Fruit fly (Drosophila melanogaster) whole organism, embryonic: ENCODE results near the gene CG4462.

Source experiments
- Aef1 ChIP-seq: fragments of 200-800 bp; sonication (Bioruptor generic); IDR thresholded peaks from 3 replicates; pipeline ENCODE4 v1.3.6; 2022; ENCODE audit warnings: missing biosample characterization, missing genetic modification characterization
- Asciz ChIP-seq: fragments of 200-800 bp; sonication (Bioruptor generic); optimal IDR thresholded peaks from 2 replicates; lab custom pipeline; 2017; ENCODE audit warnings: missing biosample characterization, mild to moderate bottlenecking, missing genetic modification characterization, missing genetic modification reagents
- Atf-2 ChIP-seq: fragments of 200-800 bp; sonication (Bioruptor generic); optimal IDR thresholded peaks from 2 replicates; lab custom pipeline; 2016; ENCODE audit warnings: missing biosample characterization, missing genetic modification characterization
- Awh ChIP-seq: fragments of 200-800 bp; sonication (Bioruptor generic); IDR thresholded peaks from 2 replicates; pipeline ENCODE4, ENCODE4 v1.3.6; 2022; ENCODE audit warnings: missing biosample characterization, missing genetic modification characterization
- BEAF-32 ChIP-seq: fragments of 200-800 bp; sonication (Bioruptor generic); optimal IDR thresholded peaks from 3 replicates; lab custom pipeline; 2017; ENCODE audit warnings: missing biosample characterization, missing genetic modification characterization, mild to moderate bottlenecking, moderate library complexity, missing genetic modification reagents
- BtbVII ChIP-seq: fragments of 200-800 bp; sonication (Bioruptor generic); optimal IDR thresholded peaks from 3 replicates; lab custom pipeline; 2017; ENCODE audit warnings: missing biosample characterization, mild to moderate bottlenecking, missing genetic modification characterization
- C15 ChIP-seq: fragments of 200-800 bp; sonication (Bioruptor generic); IDR thresholded peaks from 3 replicates; pipeline ENCODE4 v1.3.6; 2022; ENCODE audit warnings: missing biosample characterization, missing genetic modification characterization
- CG10267 ChIP-seq: fragments of 200-800 bp; sonication (Bioruptor generic); optimal IDR thresholded peaks from 2 replicates; lab custom pipeline; 2018; ENCODE audit warnings: missing biosample characterization, mild to moderate bottlenecking, missing genetic modification characterization, moderate library complexity
- CG10979 ChIP-seq: fragments of 200-800 bp; sonication (Bioruptor generic); optimal IDR thresholded peaks from 2 replicates; lab custom pipeline; 2018; ENCODE audit warnings: missing biosample characterization, mild to moderate bottlenecking, missing genetic modification characterization, moderate library complexity
- CG11456 ChIP-seq: fragments of 200-800 bp; sonication (Bioruptor generic); IDR thresholded peaks from 3 replicates; pipeline ENCODE4 v1.3.6; 2022; ENCODE audit warnings: missing biosample characterization, missing genetic modification characterization
- CG11504 ChIP-seq: fragments of 200-800 bp; sonication (Bioruptor generic); optimal IDR thresholded peaks from 3 replicates; lab custom pipeline; 2019; ENCODE audit warnings: missing biosample characterization, mild to moderate bottlenecking, missing genetic modification characterization, moderate library complexity
- CG12299 ChIP-seq: fragments of 200-800 bp; sonication (Bioruptor generic); optimal IDR thresholded peaks from 2 replicates; lab custom pipeline; 2018; ENCODE audit warnings: missing biosample characterization, mild to moderate bottlenecking, missing genetic modification characterization
- CG12659 ChIP-seq: fragments of 200-800 bp; sonication (Bioruptor generic); optimal IDR thresholded peaks from 3 replicates; lab custom pipeline; 2017; ENCODE audit warnings: mild to moderate bottlenecking, missing biosample characterization, missing genetic modification reagents, missing genetic modification characterization
- CG12744 ChIP-seq: fragments of 200-800 bp; sonication (Bioruptor generic); optimal IDR thresholded peaks from 2 replicates; lab custom pipeline; 2016; ENCODE audit warnings: missing biosample characterization, missing genetic modification characterization
- CG17328 ChIP-seq: fragments of 200-800 bp; sonication (Bioruptor generic); IDR thresholded peaks from 2 replicates; pipeline ENCODE4 v1.3.6; 2022; ENCODE audit warnings: missing biosample characterization, missing genetic modification characterization
- CG18262 ChIP-seq: fragments of 200-800 bp; optimal IDR thresholded peaks from 3 replicates; lab custom pipeline; 2019; ENCODE audit warnings: missing biosample characterization, mild to moderate bottlenecking, missing genetic modification characterization, moderate library complexity
- CG18599 ChIP-seq: fragments of 200-800 bp; sonication (Bioruptor generic); optimal IDR thresholded peaks from 3 replicates; lab custom pipeline; 2017; ENCODE audit warnings: missing biosample characterization, missing genetic modification characterization, mild to moderate bottlenecking, moderate library complexity, missing genetic modification reagents
- CG30403 ChIP-seq: fragments of 200-800 bp; sonication (Bioruptor generic); optimal IDR thresholded peaks from 3 replicates; lab custom pipeline; 2016; ENCODE audit warnings: missing biosample characterization, missing genetic modification characterization
- CG3281 ChIP-seq: fragments of 200-800 bp; sonication (Bioruptor generic); optimal IDR thresholded peaks from 3 replicates; lab custom pipeline; 2017; ENCODE audit warnings: missing biosample characterization, mild to moderate bottlenecking, missing genetic modification characterization
- CG4424 ChIP-seq: fragments of 200-800 bp; sonication (Bioruptor generic); optimal IDR thresholded peaks from 3 replicates; lab custom pipeline; 2016; ENCODE audit warnings: missing biosample characterization, missing genetic modification characterization
- CG7372 ChIP-seq: fragments of 200-800 bp; sonication (Bioruptor generic); IDR thresholded peaks from 2 replicates; pipeline ENCODE4 v1.3.6; 2022; ENCODE audit warnings: missing biosample characterization, missing genetic modification characterization
- CG8478 ChIP-seq: fragments of >200 bp; optimal IDR thresholded peaks from 2 replicates; lab custom pipeline; 2018
- CG9817 ChIP-seq: fragments of 200-800 bp; sonication (Bioruptor generic); optimal IDR thresholded peaks from 2 replicates; lab custom pipeline; 2018; ENCODE audit warnings: missing biosample characterization, mild to moderate bottlenecking, missing genetic modification characterization, moderate library complexity
- Eip74EF ChIP-seq, 2 experiments: fragments of 200-800 bp in 1 of 2; fragments of >200 bp in 1 of 2; sonication (Bioruptor generic) in 1 of 2; optimal IDR thresholded peaks; 2 replicates each; lab custom pipeline; 2017 to 2019; ENCODE audit warnings: missing biosample characterization in 2 of 2, missing genetic modification characterization in 2 of 2, mild to moderate bottlenecking in 1 of 2, moderate library complexity in 1 of 2
- Ets97D ChIP-seq: fragments of 200-800 bp; sonication (Bioruptor generic); optimal IDR thresholded peaks from 3 replicates; lab custom pipeline; 2016; ENCODE audit warnings: missing biosample characterization, missing genetic modification characterization
- HLH3B ChIP-seq: fragments of 200-800 bp; sonication (Bioruptor generic); IDR thresholded peaks from 2 replicates; pipeline ENCODE4 v1.3.6; 2022; ENCODE audit warnings: missing biosample characterization, missing genetic modification characterization
- Med ChIP-seq: fragments of 200-800 bp; sonication (Bioruptor generic); peaks from one replicate; lab custom pipeline; 2016; ENCODE audit warnings: missing biosample characterization, missing genetic modification characterization, mild to moderate bottlenecking, inconsistent platforms, moderate library complexity
- Mrtf ChIP-seq: fragments of 200-800 bp; sonication (Bioruptor generic); IDR thresholded peaks from 3 replicates; pipeline ENCODE4 v1.3.6; 2022; ENCODE audit warnings: missing biosample characterization, missing genetic modification characterization
- Oli ChIP-seq: fragments of 200-800 bp; sonication (Bioruptor generic); optimal IDR thresholded peaks from 2 replicates; lab custom pipeline; 2018; ENCODE audit warnings: missing biosample characterization, mild to moderate bottlenecking, missing genetic modification characterization, moderate library complexity
- Optix ChIP-seq: fragments of 200-800 bp; sonication (Bioruptor generic); IDR thresholded peaks from 3 replicates; pipeline ENCODE4 v1.3.6; 2022; ENCODE audit warnings: missing biosample characterization, missing genetic modification characterization
- ems ChIP-seq: fragments of 200-800 bp; sonication (Bioruptor generic); optimal IDR thresholded peaks from 3 replicates; lab custom pipeline; 2016; ENCODE audit warnings: missing biosample characterization, missing genetic modification characterization
- fd3F ChIP-seq: fragments of 200-800 bp; sonication (Bioruptor generic); optimal IDR thresholded peaks from 2 replicates; lab custom pipeline; 2018; ENCODE audit warnings: missing biosample characterization, mild to moderate bottlenecking, missing genetic modification characterization, moderate library complexity
- jing ChIP-seq: fragments of 200-800 bp; sonication (Bioruptor generic); optimal IDR thresholded peaks from 2 replicates; lab custom pipeline; 2018; ENCODE audit warnings: missing biosample characterization, mild to moderate bottlenecking, missing genetic modification characterization
- kay ChIP-seq: fragments of 200-800 bp; sonication (Bioruptor generic); optimal IDR thresholded peaks from 2 replicates; lab custom pipeline; 2016; ENCODE audit warnings: missing biosample characterization, missing genetic modification characterization
- pb ChIP-seq: fragments of 200-800 bp; sonication (Bioruptor generic); optimal IDR thresholded peaks from 3 replicates; lab custom pipeline; 2016; ENCODE audit warnings: missing biosample characterization, missing genetic modification characterization
- pho ChIP-seq: fragments of 200-800 bp; sonication (Bioruptor generic); optimal IDR thresholded peaks from 2 replicates; lab custom pipeline; 2016; ENCODE audit warnings: missing biosample characterization, missing genetic modification characterization
- pnt ChIP-seq: fragments of 200-800 bp; sonication (Bioruptor generic); optimal IDR thresholded peaks from 3 replicates; lab custom pipeline; 2016; ENCODE audit warnings: missing biosample characterization, missing genetic modification characterization
- sd ChIP-seq: fragments of 200-800 bp; sonication (Bioruptor generic); optimal IDR thresholded peaks from 3 replicates; lab custom pipeline; 2018; ENCODE audit warnings: missing biosample characterization, mild to moderate bottlenecking, missing genetic modification characterization, moderate library complexity
- sens ChIP-seq: fragments of 200-800 bp; sonication (Bioruptor generic); peaks from one replicate; lab custom pipeline; 2016; ENCODE audit warnings: missing biosample characterization, missing genetic modification characterization
- sima ChIP-seq: fragments of 200-800 bp; sonication (Bioruptor generic); optimal IDR thresholded peaks from 2 replicates; lab custom pipeline; 2016; ENCODE audit warnings: missing biosample characterization, missing genetic modification characterization
- sisA ChIP-seq: fragments of 200-800 bp; sonication (Bioruptor generic); IDR thresholded peaks from 2 replicates; pipeline ENCODE4 v1.3.6; 2022; ENCODE audit warnings: missing biosample characterization, missing genetic modification characterization
- slp2 ChIP-seq: fragments of 200-800 bp; sonication (Bioruptor generic); optimal IDR thresholded peaks from 2 replicates; lab custom pipeline; 2016; ENCODE audit warnings: missing biosample characterization, missing genetic modification characterization
- sna ChIP-seq: fragments of 200-800 bp; sonication (Bioruptor generic); IDR thresholded peaks from 2 replicates; pipeline ENCODE4 v1.3.6; 2022; ENCODE audit warnings: missing biosample characterization, missing genetic modification characterization; ENCODE audit not compliant: partially characterized antibody
- sob ChIP-seq: fragments of 200-800 bp; sonication (Bioruptor generic); IDR thresholded peaks from 2 replicates; pipeline ENCODE4 v1.3.6; 2022; ENCODE audit warnings: missing biosample characterization, missing genetic modification characterization
- sr ChIP-seq: fragments of 200-800 bp; sonication (Bioruptor generic); IDR thresholded peaks from 3 replicates; pipeline ENCODE4 v1.3.6; 2022; ENCODE audit warnings: missing biosample characterization, missing genetic modification characterization
- wdn ChIP-seq: fragments of 200-800 bp; sonication (Bioruptor generic); IDR thresholded peaks from 2 replicates; pipeline ENCODE4 v1.3.6; 2022; ENCODE audit warnings: missing biosample characterization, missing genetic modification characterization

CG4462 gene

DNA sequence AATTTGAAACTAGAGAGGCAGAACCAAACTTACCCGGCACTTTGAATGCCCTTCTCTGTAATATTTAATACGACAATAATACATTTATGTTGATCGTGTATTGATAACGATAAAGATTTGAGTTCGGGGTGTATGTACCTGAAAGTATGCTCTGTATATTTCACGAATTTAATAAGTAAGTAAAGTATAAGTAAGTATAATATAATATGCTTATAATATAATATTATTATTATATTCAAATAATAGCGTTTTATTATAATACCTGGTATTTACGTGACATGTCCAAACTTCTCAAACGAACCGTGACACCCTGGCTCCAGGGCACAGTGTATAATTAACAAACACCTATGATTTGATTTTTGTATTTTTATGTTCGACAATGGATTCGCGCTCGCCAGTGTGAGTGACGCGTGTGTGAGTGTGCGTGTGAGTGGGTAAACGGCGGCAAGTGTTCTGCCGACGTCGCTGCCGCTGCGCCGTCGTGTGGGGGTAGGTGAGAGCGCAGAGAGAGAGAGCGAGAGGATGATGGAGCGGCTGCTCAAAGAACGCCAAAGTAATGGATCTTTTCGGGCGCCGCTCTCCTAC is 35.5 kb downstream of the CG4462 start (continued):
- TF ChIP-seq CG30403 (GFP tag; lab: Kevin White, UChicago) (peak; percentile 55), CG17328 (GFP tag; lab: Robert Waterston, UW) (0 out of 2 replicates have a peak, but pooled peaks have one; percentile 14), pnt (GFP tag; lab: Kevin White, UChicago) (no peak), CG10267 (tag; lab: Kevin White, UChicago) (peak; percentile 73), BtbVII (peak; percentile 87), Atf-2 (no peak), sd (peak; percentile 65), Asciz (GFP tag; lab: Kevin White, UChicago) (peak; percentile 73), CG4424 (GFP tag; lab: Kevin White, UChicago) (peak; percentile 54), kay (GFP tag; lab: Kevin White, UChicago) (peak; percentile 13), wdn (GFP tag; lab: Robert Waterston, UW) (0 out of 2 replicates have a peak, but pooled peaks have one; percentile 30), CG11456 (GFP tag; lab: Robert Waterston, UW) (peak; percentile 61; the same call in 1 of the 3 replicates)

DNA sequence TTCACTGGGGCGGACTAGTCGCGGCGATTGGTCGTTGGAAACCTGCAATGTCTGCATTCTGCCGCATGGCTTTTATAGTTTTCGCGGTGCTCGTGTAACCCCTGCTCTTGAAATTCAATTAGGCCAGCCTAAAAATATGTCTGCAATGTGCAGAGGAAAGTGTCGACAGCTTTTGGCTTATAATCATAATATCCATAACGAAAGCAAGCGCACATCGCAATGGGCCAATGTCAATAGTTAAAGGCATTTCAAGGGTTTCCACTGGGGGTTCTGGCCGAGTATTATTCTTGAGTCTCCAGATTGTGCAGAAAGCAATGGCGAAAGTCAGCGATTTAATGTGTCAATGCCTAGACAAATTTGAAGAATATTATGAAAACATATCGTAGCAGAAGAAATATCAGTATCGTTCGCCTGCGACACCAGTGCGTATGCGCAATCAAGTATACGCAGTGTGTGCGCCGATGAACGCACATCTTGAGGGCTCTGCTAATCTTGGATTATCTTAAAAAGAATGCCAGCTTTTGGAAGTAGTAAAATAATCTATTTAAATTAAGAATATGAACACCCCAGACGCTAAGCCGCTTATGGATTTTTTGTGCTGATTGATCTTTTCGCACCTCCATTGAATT is 36.9 kb downstream of the CG4462 start, which contains the start of gene ninaE:
Gene ninaE, minus strand, starts transcription at position 51 of the 629 bp plus-strand sequence.
- TF ChIP-seq Med (GFP tag; lab: Kevin White, UChicago) (peak; percentile 46), sima (GFP tag; lab: Kevin White, UChicago) (no peak), CG10979 (peak; percentile 23), CG11456 (GFP tag; lab: Robert Waterston, UW) (no peak), CG7372 (peak; percentile 94)

DNA sequence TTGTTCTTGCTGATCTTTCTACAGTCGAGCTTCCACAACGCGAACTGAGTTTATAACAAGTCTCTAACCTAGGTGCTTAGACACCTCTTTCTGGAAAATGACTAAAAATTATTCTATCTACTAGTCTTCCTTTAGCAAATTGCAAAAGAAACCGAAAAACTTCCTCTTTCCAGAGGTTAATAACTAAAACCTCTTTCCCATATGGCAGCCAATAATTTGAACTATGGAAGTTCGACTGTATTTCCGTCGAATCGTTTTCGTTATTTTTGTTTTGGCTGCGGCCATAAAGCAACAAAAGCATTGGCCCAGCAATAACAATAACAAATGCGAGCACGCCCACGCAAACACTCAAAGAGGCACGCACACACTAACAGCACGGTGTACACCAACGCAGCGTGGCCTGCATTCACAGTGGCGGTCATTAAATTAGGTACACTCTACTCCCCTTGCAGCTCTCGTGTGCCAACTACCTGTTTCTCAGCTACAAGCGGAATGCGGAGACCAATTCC is 44.7 kb downstream of the CG4462 start:
- TF ChIP-seq sna (GFP tag; lab: Robert Waterston, UW) = no peak
- no peak for TF ChIP-seq BEAF-32 (GFP tag; lab: Kevin White, UChicago)
- TF ChIP-seq sens (GFP tag; lab: Kevin White, UChicago) = peak; percentile 79
- no peak for TF ChIP-seq CG12744
- TF ChIP-seq Mrtf (GFP tag; lab: Robert Waterston, UW) = no peak
- TF ChIP-seq sob (GFP tag; lab: Robert Waterston, UW) = peak; percentile 58
- TF ChIP-seq Oli (tag; lab: Kevin White, UChicago) = peak; percentile 60
- TF ChIP-seq Optix = 0 out of 3 replicates have a peak, but pooled peaks have one; percentile 26
- TF ChIP-seq CG12299 (tag; lab: Kevin White, UChicago) = peak; percentile 44
- TF ChIP-seq slp2 (GFP tag; lab: Kevin White, UChicago) = no peak
- TF ChIP-seq CG8478 (lab: Kevin White, UChicago) = no peak
- peak; percentile 99 for TF ChIP-seq sr
- no peak for TF ChIP-seq HLH3B
- TF ChIP-seq Atf-2 = no peak
- peak; percentile 91 for TF ChIP-seq Ets97D (GFP tag; lab: Kevin White, UChicago)
- TF ChIP-seq CG18262 (tag; lab: Kevin White, UChicago) = peak; percentile 61
- TF ChIP-seq Awh (GFP tag; lab: Robert Waterston, UW) = 0 out of 2 replicates have a peak, but pooled peaks have one; percentile 20
- TF ChIP-seq ems (GFP tag; lab: Kevin White, UChicago) = no peak
- TF ChIP-seq Aef1 (GFP tag; lab: Robert Waterston, UW) = peak; percentile 63; the same call in 2 of the 3 replicates
- peak; percentile 76 for TF ChIP-seq CG18599 (GFP tag; lab: Kevin White, UChicago)
- TF ChIP-seq jing (GFP tag; lab: Kevin White, UChicago) = no peak
- TF ChIP-seq Med (GFP tag; lab: Kevin White, UChicago) = peak; percentile 88
- TF ChIP-seq CG3281 (GFP tag; lab: Kevin White, UChicago) = peak; percentile 51
- peak; percentile 36 for TF ChIP-seq pho (GFP tag; lab: Kevin White, UChicago)
- TF ChIP-seq CG12659 (GFP tag; lab: Kevin White, UChicago) = peak; percentile 57
- no peak for TF ChIP-seq C15 (GFP tag; lab: Robert Waterston, UW)
- peak; percentile 71 for TF ChIP-seq CG11504 (tag; lab: Kevin White, UChicago)
- TF ChIP-seq fd3F (GFP tag; lab: Kevin White, UChicago) = peak; percentile 46
- TF ChIP-seq pb = no peak
- TF ChIP-seq Eip74EF (GFP tag; optimal IDR thresholded peaks at IDR 0.05; lab: Kevin White, UChicago) = peak in 1 of 2 experiments; percentile 71
- TF ChIP-seq CG9817 (tag; lab: Kevin White, UChicago) = peak; percentile 47
- TF ChIP-seq sisA = no peak
